Worm (Caenorhabditis elegans) whole organism, L4 larva: ENCODE results near the gene rpl-36.A.

Experiments used
- F49E8.2 ChIP-seq: sonication (generic microtip); optimal IDR thresholded peaks from 2 replicates; lab custom pipeline; 2016; ENCODE audit warnings: missing compliant biosample characterization, mild to moderate bottlenecking, missing genetic modification characterization, borderline replicate concordance
- T20F7.1 ChIP-seq: fragments of 200-800 bp; sonication (Bioruptor generic); optimal IDR thresholded peaks from 2 replicates; lab custom pipeline; 2018; ENCODE audit warnings: mild to moderate bottlenecking, missing genetic modification characterization, missing compliant biosample characterization
- T26A8.4 ChIP-seq: fragments of 200-800 bp; sonication (Bioruptor generic); IDR thresholded peaks from 2 replicates; pipeline ENCODE4 v1.3.6; 2022; ENCODE audit warnings: missing genetic modification characterization, missing compliant biosample characterization
- Y48G9A.11 ChIP-seq: fragments of 200-800 bp; sonication (Bioruptor generic); IDR thresholded peaks from 2 replicates; pipeline ENCODE4 v1.3.6; 2022; ENCODE audit warnings: missing genetic modification reagents, missing genetic modification characterization, missing compliant biosample characterization
- aha-1 ChIP-seq: fragments of 150-350 bp; peaks from one replicate; lab custom pipeline; 2014; ENCODE audit warnings: missing biosample characterization, missing genetic modification characterization
- ama-1 ChIP-seq: fragments of 150-350 bp; optimal IDR thresholded peaks from 2 replicates; lab custom pipeline; 2014; ENCODE audit warnings: inconsistent platforms, mixed read lengths
- arid-1 ChIP-seq: fragments of 200-800 bp; sonication (Bioruptor generic); conservative IDR thresholded peaks from 2 replicates; pipeline ENCODE4 v1.3.6; 2022; ENCODE audit warnings: missing genetic modification reagents, missing genetic modification characterization, missing compliant biosample characterization
- ceh-20 ChIP-seq: fragments of 200-800 bp; sonication (Bioruptor generic); IDR thresholded peaks from 2 replicates; pipeline ENCODE4 v1.3.6; 2022; ENCODE audit warnings: missing genetic modification reagents, missing genetic modification characterization, missing compliant biosample characterization
- ceh-28 ChIP-seq: fragments of 150-350 bp; optimal IDR thresholded peaks from 2 replicates; lab custom pipeline; 2014; ENCODE audit warnings: missing biosample characterization, missing genetic modification reagents, missing genetic modification characterization
- ceh-44 ChIP-seq: fragments of 200-800 bp; sonication (Bioruptor generic); IDR thresholded peaks from 2 replicates; pipeline ENCODE4 v1.3.6; 2022; ENCODE audit warnings: missing genetic modification reagents, missing genetic modification characterization, missing compliant biosample characterization
- ceh-82 ChIP-seq: sonication (generic microtip); optimal IDR thresholded peaks from 2 replicates; lab custom pipeline; 2017; ENCODE audit warnings: missing biosample characterization, missing genetic modification characterization
- daf-12 ChIP-seq: fragments of 150-350 bp; optimal IDR thresholded peaks from 2 replicates; lab custom pipeline; 2014; ENCODE audit warnings: missing biosample characterization, missing genetic modification reagents, missing genetic modification characterization
- dmd-8 ChIP-seq: fragments of 200-800 bp; sonication (Bioruptor generic); IDR thresholded peaks from 2 replicates; pipeline ENCODE4 v1.3.6; 2022; ENCODE audit warnings: missing genetic modification characterization, missing compliant biosample characterization
- dpl-1 ChIP-seq: fragments of 150-350 bp; optimal IDR thresholded peaks from 2 replicates; lab custom pipeline; 2014; ENCODE audit warnings: missing biosample characterization, missing genetic modification reagents, missing genetic modification characterization
- duxl-1 ChIP-seq: sonication (generic microtip); optimal IDR thresholded peaks from 2 replicates; lab custom pipeline; 2016; ENCODE audit warnings: mild to moderate bottlenecking, missing genetic modification characterization, moderate library complexity, missing compliant biosample characterization; ENCODE audit not compliant: poor library complexity
- dve-1 ChIP-seq: sonication (generic microtip); optimal IDR thresholded peaks from 2 replicates; lab custom pipeline; 2017; ENCODE audit warnings: antibody characterized with exemption, mild to moderate bottlenecking, missing genetic modification characterization, missing compliant biosample characterization; ENCODE audit not compliant: insufficient read depth
- fos-1 ChIP-seq: fragments of 150-350 bp; optimal IDR thresholded peaks from 2 replicates; lab custom pipeline; 2014; ENCODE audit warnings: missing biosample characterization, missing genetic modification characterization
- gei-8 ChIP-seq: fragments of 200-800 bp; sonication (Bioruptor generic); optimal IDR thresholded peaks from 2 replicates; lab custom pipeline; 2018; ENCODE audit warnings: mild to moderate bottlenecking, missing genetic modification characterization, missing compliant biosample characterization
- hif-1 ChIP-seq, 2 experiments: sonication (generic microtip); optimal IDR thresholded peaks; 2 replicates each; lab custom pipeline; 2016 to 2017; ENCODE audit warnings: missing compliant biosample characterization in 2 of 2, missing genetic modification characterization in 2 of 2, missing genetic modification reagents in 2 of 2, missing genotype in 2 of 2, mild to moderate bottlenecking in 1 of 2
- hlh-30 ChIP-seq: sonication (generic microtip); optimal IDR thresholded peaks from 2 replicates; lab custom pipeline; 2017; ENCODE audit warnings: antibody characterized with exemption, mild to moderate bottlenecking, missing genetic modification characterization, missing compliant biosample characterization; ENCODE audit not compliant: insufficient read depth
- hmg-1.1 ChIP-seq: fragments of 200-800 bp; sonication (Bioruptor generic); IDR thresholded peaks from 2 replicates; pipeline ENCODE4 v1.3.6; 2022; ENCODE audit warnings: missing genetic modification reagents, missing genetic modification characterization, missing compliant biosample characterization
- lim-7 ChIP-seq: fragments of 200-800 bp; sonication (Bioruptor generic); IDR thresholded peaks from 2 replicates; pipeline ENCODE4 v1.3.6; 2022; ENCODE audit warnings: missing genetic modification characterization, missing compliant biosample characterization
- lin-13 ChIP-seq: fragments of 150-350 bp; optimal IDR thresholded peaks from 2 replicates; lab custom pipeline; 2014; ENCODE audit warnings: missing biosample characterization, missing genetic modification reagents, missing genetic modification characterization
- lin-38 ChIP-seq: fragments of 200-800 bp; sonication (Bioruptor generic); IDR thresholded peaks from 2 replicates; pipeline ENCODE4 v1.3.6; 2022; ENCODE audit warnings: missing genetic modification reagents, missing genetic modification characterization, missing compliant biosample characterization
- lsy-2 ChIP-seq, 2 experiments: fragments of 150-350 bp in 1 of 2; sonication (generic microtip) in 1 of 2; optimal IDR thresholded peaks; 2 replicates each; lab custom pipeline; 2014 to 2017; ENCODE audit warnings: missing biosample characterization in 2 of 2, missing genetic modification characterization in 2 of 2
- mes-2 ChIP-seq: sonication (generic microtip); optimal IDR thresholded peaks from 2 replicates; lab custom pipeline; 2016; ENCODE audit warnings: missing genotype, mild to moderate bottlenecking, missing genetic modification characterization, missing compliant biosample characterization; ENCODE audit not compliant: poor library complexity, severe bottlenecking
- mxl-2 ChIP-seq: fragments of 200-800 bp; sonication (Bioruptor generic); conservative IDR thresholded peaks from 2 replicates; pipeline ENCODE4 v1.3.6; 2022; ENCODE audit warnings: missing genetic modification reagents, missing genetic modification characterization, missing compliant biosample characterization
- mxl-3 ChIP-seq: fragments of 200-800 bp; sonication (Bioruptor generic); optimal IDR thresholded peaks from 2 replicates; lab custom pipeline; 2018; ENCODE audit warnings: mild to moderate bottlenecking, missing genetic modification characterization, missing compliant biosample characterization
- nhr-102 ChIP-seq: sonication (generic microtip); optimal IDR thresholded peaks from 2 replicates; lab custom pipeline; 2016; ENCODE audit warnings: mild to moderate bottlenecking, missing genetic modification characterization, moderate library complexity, missing compliant biosample characterization
- nhr-111 ChIP-seq: fragments of 200-800 bp; sonication (Bioruptor generic); optimal IDR thresholded peaks from 2 replicates; lab custom pipeline; 2018; ENCODE audit warnings: mild to moderate bottlenecking, missing genetic modification characterization, missing compliant biosample characterization
- nhr-25 ChIP-seq: sonication (generic microtip); optimal IDR thresholded peaks from 2 replicates; lab custom pipeline; 2017; ENCODE audit warnings: missing genetic modification characterization, mild to moderate bottlenecking, missing compliant biosample characterization, antibody characterized with exemption, moderate library complexity, borderline replicate concordance; ENCODE audit not compliant: insufficient read depth
- nhr-28 ChIP-seq: fragments of 150-350 bp; optimal IDR thresholded peaks from 2 replicates; lab custom pipeline; 2014; ENCODE audit warnings: missing biosample characterization, missing genetic modification characterization
- pqm-1 ChIP-seq: sonication (generic microtip); optimal IDR thresholded peaks from 2 replicates; lab custom pipeline; 2017; ENCODE audit warnings: missing biosample characterization, missing genetic modification characterization
- rbr-2 ChIP-seq: sonication (generic microtip); optimal IDR thresholded peaks from 2 replicates; lab custom pipeline; 2016; ENCODE audit warnings: missing genotype, missing genetic modification characterization, missing compliant biosample characterization
- saeg-2 ChIP-seq: fragments of 200-800 bp; sonication (Bioruptor generic); IDR thresholded peaks from 2 replicates; pipeline ENCODE4 v1.3.6; 2022; ENCODE audit warnings: missing genetic modification reagents, missing genetic modification characterization, missing compliant biosample characterization
- sdz-12 ChIP-seq: fragments of 200-800 bp; sonication (Bioruptor generic); optimal IDR thresholded peaks from 2 replicates; lab custom pipeline; 2018; ENCODE audit warnings: mild to moderate bottlenecking, missing genetic modification characterization, missing compliant biosample characterization
- skn-1 ChIP-seq: fragments of 150-350 bp; optimal IDR thresholded peaks from 2 replicates; lab custom pipeline; 2014; ENCODE audit warnings: missing biosample characterization, missing genetic modification characterization
- snpc-4 ChIP-seq: fragments of 150-350 bp; optimal IDR thresholded peaks from 2 replicates; lab custom pipeline; 2014; ENCODE audit warnings: missing biosample characterization, missing genetic modification characterization
- spr-3 ChIP-seq: fragments of 200-800 bp; sonication (Bioruptor generic); optimal IDR thresholded peaks from 2 replicates; lab custom pipeline; 2018; ENCODE audit warnings: mild to moderate bottlenecking, missing genetic modification characterization, missing compliant biosample characterization
- unc-130 ChIP-seq: sonication (generic microtip); optimal IDR thresholded peaks from 2 replicates; lab custom pipeline; 2016; ENCODE audit warnings: missing genetic modification reagents, missing genetic modification characterization, missing compliant biosample characterization
- unc-62 ChIP-seq, 3 experiments: fragments of 150-350 bp in 1 of 3; sonication (generic microtip); optimal IDR thresholded peaks in 2 of 3; peaks in 1 of 3; 1 replicate in 1 of 3; 2 replicates in 2 of 3; lab custom pipeline; 2014 to 2017; ENCODE audit warnings: missing biosample characterization in 3 of 3, missing genetic modification characterization in 3 of 3, missing genetic modification reagents in 3 of 3, missing genotype in 1 of 3
- zag-1 ChIP-seq: fragments of 150-350 bp; optimal IDR thresholded peaks from 2 replicates; lab custom pipeline; 2014; ENCODE audit warnings: missing biosample characterization, missing genetic modification characterization
- zfp-2 ChIP-seq: sonication (generic microtip); optimal IDR thresholded peaks from 2 replicates; lab custom pipeline; 2016; ENCODE audit warnings: mild to moderate bottlenecking, missing genetic modification characterization, missing compliant biosample characterization
- zfp-3 ChIP-seq: fragments of 200-800 bp; sonication (Bioruptor generic); conservative IDR thresholded peaks from 2 replicates; pipeline ENCODE4 v1.3.6; 2022; ENCODE audit warnings: missing genetic modification reagents, missing genetic modification characterization, missing compliant biosample characterization
- ztf-7 ChIP-seq: fragments of 150-350 bp; optimal IDR thresholded peaks from 2 replicates; lab custom pipeline; 2014; ENCODE audit warnings: missing biosample characterization, missing genetic modification characterization

rpl-36.A gene

ce11 chrII:11050678-11051077 lies 46.3 kb downstream of the rpl-36.A start:
- TF ChIP-seq mxl-3 (no peak), mes-2 (tag; lab: Kevin White, UChicago) (peak; percentile 8), Y48G9A.11 (GFP tag; lab: Robert Waterston, UW) (peak; percentile 39; the same call in 1 of the 2 replicates), F49E8.2 (tag; lab: Kevin White, UChicago) (peak; percentile 57), dmd-8 (GFP tag; lab: Robert Waterston, UW) (no peak), unc-130 (GFP tag; lab: Kevin White, UChicago) (peak; percentile 20), ceh-28 (tag; lab: Kevin White, UChicago) (no peak), nhr-102 (tag; lab: Kevin White, UChicago) (no peak), arid-1 (GFP tag; lab: Robert Waterston, UW) (0 out of 2 replicates have a peak, but pooled peaks have one; percentile 6), lsy-2 (tag; optimal IDR thresholded peaks at IDR 0.05; lab: Kevin White, UChicago) (peak in 1 of 2 experiments; percentile 18), T26A8.4 (GFP tag; lab: Robert Waterston, UW) (no peak), spr-3 (GFP tag; lab: Kevin White, UChicago) (no peak), zfp-3 (GFP tag; lab: Robert Waterston, UW) (no peak)

- TF ChIP-seq mxl-2 (no peak), hmg-1.1 (peak; percentile 43; the same call in 1 of the 2 replicates), pqm-1 (tag; lab: Kevin White, UChicago) (no peak), skn-1 (tag; lab: Kevin White, UChicago) (no peak), nhr-102 (tag; lab: Kevin White, UChicago) (no peak), dpl-1 (GFP tag; lab: Kevin White, UChicago) (peak; percentile 86), mes-2 (tag; lab: Kevin White, UChicago) (peak; percentile 47), hlh-30 (tag; lab: Kevin White, UChicago) (peak; percentile 12), dve-1 (tag; lab: Kevin White, UChicago) (peak; percentile 24), hif-1 (tag; optimal IDR thresholded peaks at IDR 0.05; lab: Kevin White, UChicago) (peak in 1 of 2 experiments; percentile 98), daf-12 (no peak), lsy-2 (tag; optimal IDR thresholded peaks at IDR 0.05; lab: Kevin White, UChicago) (peak in 1 of 2 experiments; percentile 64), T20F7.1 (GFP tag; lab: Kevin White, UChicago) (peak; percentile 97), zfp-2 (tag; lab: Kevin White, UChicago) (no peak), ceh-20 (no peak), nhr-111 (GFP tag; lab: Kevin White, UChicago) (no peak), fos-1 (no peak), aha-1 (peak; percentile 96), ceh-44 (GFP tag; lab: Robert Waterston, UW) (no peak)
Observed at ce11 chrII:11049876-11050275, 47.1 kb downstream of the rpl-36.A start, which contains the start of the genes sdhd-1 and ilkp-1. Gene sdhd-1 (minus strand): TSS chrII:11049913. Gene ilkp-1 (plus strand): TSS chrII:11050255.

- no peak for TF ChIP-seq ztf-7
- no peak for TF ChIP-seq zag-1
- no peak for TF ChIP-seq nhr-28 (tag; lab: Kevin White, UChicago)
- peak; percentile 17 for TF ChIP-seq T20F7.1 (GFP tag; lab: Kevin White, UChicago)
- TF ChIP-seq lin-38 (GFP tag; lab: Robert Waterston, UW), result 0 out of 2 replicates have a peak, but pooled peaks have one; percentile 27
- no peak for TF ChIP-seq ceh-82 (tag; lab: Kevin White, UChicago)
- no peak for TF ChIP-seq ceh-20
- TF ChIP-seq unc-130 (GFP tag; lab: Kevin White, UChicago), result no peak
- TF ChIP-seq sdz-12 (GFP tag; lab: Kevin White, UChicago), result no peak
- no peak for TF ChIP-seq saeg-2 (GFP tag; lab: Robert Waterston, UW)
- no peak for TF ChIP-seq ama-1 (lab: Kevin White, UChicago)
- TF ChIP-seq zfp-2 (tag; lab: Kevin White, UChicago), result no peak
- TF ChIP-seq lin-13 (GFP tag; lab: Kevin White, UChicago), result no peak
- no peak for TF ChIP-seq snpc-4
- TF ChIP-seq dpl-1 (GFP tag; lab: Kevin White, UChicago), result no peak
- no peak for TF ChIP-seq lim-7 (GFP tag; lab: Robert Waterston, UW)
- no peak for TF ChIP-seq arid-1 (GFP tag; lab: Robert Waterston, UW)
- no peak for TF ChIP-seq duxl-1 (tag; lab: Kevin White, UChicago)
- TF ChIP-seq rbr-2 (tag; lab: Kevin White, UChicago), result no peak
- no peak for TF ChIP-seq gei-8 (GFP tag; lab: Kevin White, UChicago)
- no peak for TF ChIP-seq nhr-25 (tag; lab: Kevin White, UChicago)
- peak in 1 of 2 experiments; percentile 14 for TF ChIP-seq unc-62 (GFP tag; optimal IDR thresholded peaks at IDR 0.05 in 1 of 2; lab: Kevin White, UChicago)
- no peak for TF ChIP-seq unc-62 (tag; optimal IDR thresholded peaks at IDR 0.05; lab: Kevin White, UChicago)
Observed at ce11 chrII:11048930-11049329, 48.1 kb downstream of the rpl-36.A start, which contains the start of gene F33A8.4. Gene F33A8.4 (minus strand): TSS chrII:11049030.
